Fruit fly (Drosophila melanogaster): ENCODE results near the gene CG10979.
A peak's percentile ranks its signal among the peaks of the same experiment; 100 is the strongest.

Gene CG10979

DNA sequence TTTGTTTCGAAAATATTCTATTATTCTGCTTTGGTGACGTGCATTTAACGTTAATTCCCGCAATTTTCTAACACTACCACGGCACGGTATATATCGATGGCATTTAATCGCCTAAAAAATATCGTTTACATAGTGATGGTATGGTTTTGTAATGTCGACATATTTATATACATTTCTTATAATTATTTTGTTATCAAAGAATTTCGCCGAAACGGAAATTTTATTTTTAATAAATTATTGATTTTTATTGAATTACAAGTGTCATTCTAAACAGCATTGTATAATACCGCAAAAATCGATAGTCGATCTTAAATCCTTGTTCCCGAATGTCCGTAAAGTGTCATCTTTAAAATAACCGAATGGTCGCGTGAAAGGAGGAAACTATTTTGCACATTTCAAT lies 30.0 kb downstream of the CG10979 start, which contains the start of the genes Sec20 and dgrn (continued):
- TF ChIP-seq CG6791 (GFP tag; IDR thresholded peaks at IDR 0.05; ENCODE audit: partially characterized antibody) (peak; percentile 92), ind (GFP tag; optimal IDR thresholded peaks at IDR 0.05) (peak; percentile 70), CG5245 (GFP tag; optimal IDR thresholded peaks at IDR 0.05) (peak; percentile 27), GATAe (GFP tag; conservative IDR thresholded peaks at IDR 0.05) (no peak), CG6765 (GFP tag; optimal IDR thresholded peaks at IDR 0.05) (peak; percentile 9), pum (GFP tag; optimal IDR thresholded peaks at IDR 0.05) (peak; percentile 4), prd (optimal IDR thresholded peaks at IDR 0.05) (no peak), prd (GFP tag; IDR thresholded peaks at IDR 0.05) (peak; percentile 75), CG32532 (GFP tag; IDR thresholded peaks at IDR 0.05) (peak; percentile 60), row (GFP tag; IDR thresholded peaks at IDR 0.05) (peak; percentile 89), CG3281 (GFP tag; optimal IDR thresholded peaks at IDR 0.05) (peak; percentile 38), CG11695 (GFP tag; IDR thresholded peaks at IDR 0.05) (0 out of 3 replicates have a peak, but pooled peaks have one; percentile 19), CG11093 (GFP tag; IDR thresholded peaks at IDR 0.05) (no peak), chm (GFP tag; IDR thresholded peaks at IDR 0.05) (no peak), Dbx (GFP tag; IDR thresholded peaks at IDR 0.05) (peak; percentile 81), MESR4 (GFP tag; optimal IDR thresholded peaks at IDR 0.05) (peak; percentile 38), CG31365 (tag; optimal IDR thresholded peaks at IDR 0.05) (no peak), tx (GFP tag; optimal IDR thresholded peaks at IDR 0.05) (no peak), phol (tag; optimal IDR thresholded peaks at IDR 0.05) (peak; percentile 87), sim (GFP tag; IDR thresholded peaks at IDR 0.05) (no peak), ato (GFP tag; IDR thresholded peaks at IDR 0.05; ENCODE audit: partially characterized antibody) (peak; percentile 80; the same call in 1 of the 2 replicates), gfzf (GFP tag; optimal IDR thresholded peaks at IDR 0.05) (peak; percentile 50), Dad (GFP tag; optimal IDR thresholded peaks at IDR 0.05) (no peak), CG10274 (GFP tag; optimal IDR thresholded peaks at IDR 0.05) (no peak), Lpt (GFP tag; optimal IDR thresholded peaks at IDR 0.05) (no peak), Nf-YB (GFP tag; optimal IDR thresholded peaks at IDR 0.05) (no peak), Bteb2 (GFP tag; optimal IDR thresholded peaks at IDR 0.05) (peak; percentile 18), Dfd (GFP tag; optimal IDR thresholded peaks at IDR 0.05) (no peak), Taf1 (GFP tag; IDR thresholded peaks at IDR 0.05) (0 out of 2 replicates have a peak, but pooled peaks have one; percentile 28), CG8281 (tag; optimal IDR thresholded peaks at IDR 0.05) (no peak), zen2 (GFP tag; IDR thresholded peaks at IDR 0.05; ENCODE audit: partially characterized antibody) (peak; percentile 90), CG7963 (GFP tag; IDR thresholded peaks at IDR 0.05; ENCODE audit: partially characterized antibody) (peak; percentile 84), CG6272 (GFP tag; IDR thresholded peaks at IDR 0.05) (peak; percentile 73), Oaz (GFP tag; IDR thresholded peaks at IDR 0.05) (no peak), bigmax (GFP tag; optimal IDR thresholded peaks at IDR 0.05) (no peak), Xrp1 (GFP tag; IDR thresholded peaks at IDR 0.05) (peak; percentile 73), h (optimal IDR thresholded peaks at IDR 0.05) (no peak), repo (GFP tag; optimal IDR thresholded peaks at IDR 0.05) (no peak), CTCF (GFP tag; optimal IDR thresholded peaks at IDR 0.05) (no peak), CG16863 (GFP tag; optimal IDR thresholded peaks at IDR 0.05) (no peak), Bgb (GFP tag; IDR thresholded peaks at IDR 0.05; ENCODE audit: partially characterized antibody) (peak; percentile 95), Elba2 (GFP tag; optimal IDR thresholded peaks at IDR 0.05) (no peak), HHEX (GFP tag; optimal IDR thresholded peaks at IDR 0.05) (peak; percentile 7), onecut (GFP tag; IDR thresholded peaks at IDR 0.05) (peak; percentile 41), exex (tag; optimal IDR thresholded peaks at IDR 0.05) (peak; percentile 56), CG7745 (tag; optimal IDR thresholded peaks at IDR 0.05) (no peak), CG11504 (tag; optimal IDR thresholded peaks at IDR 0.05) (no peak), CG4820 (GFP tag; optimal IDR thresholded peaks at IDR 0.05) (peak; percentile 57), HmgD (GFP tag; optimal IDR thresholded peaks at IDR 0.05) (no peak), ttk (GFP tag; IDR thresholded peaks at IDR 0.05) (0 out of 2 replicates have a peak, but pooled peaks have one; percentile 26), BEAF-32 (GFP tag; optimal IDR thresholded peaks at IDR 0.05) (peak; percentile 96), esg (GFP tag; conservative IDR thresholded peaks at IDR 0.05) (0 out of 2 replicates have a peak, but pooled peaks have one; percentile 37)
